Fruit fly (Drosophila melanogaster) whole organism, prepupa: Measurements from ENCODE around the gene Nct.

Experiments used
- Blimp-1 ChIP-seq: fragments of 200-800 bp; sonication (Bioruptor generic); optimal IDR thresholded peaks from 3 replicates; lab custom pipeline; 2017; ENCODE audit warnings: missing biosample characterization, missing genetic modification characterization, mild to moderate bottlenecking, moderate library complexity, missing genetic modification reagents
- CG10631 ChIP-seq: fragments of 200-800 bp; sonication (Bioruptor generic); optimal IDR thresholded peaks from 2 replicates; lab custom pipeline; 2016; ENCODE audit warnings: missing biosample characterization, missing genetic modification characterization
- CG10669 ChIP-seq: fragments of 200-800 bp; sonication (Bioruptor generic); optimal IDR thresholded peaks from 3 replicates; lab custom pipeline; 2018; ENCODE audit warnings: missing biosample characterization, mild to moderate bottlenecking, missing genetic modification characterization, moderate library complexity
- CG11294 ChIP-seq: fragments of 200-800 bp; sonication (Bioruptor generic); IDR thresholded peaks from 2 replicates; pipeline ENCODE4 v1.3.6; 2022; ENCODE audit warnings: missing biosample characterization, missing genetic modification characterization
- CG11762 ChIP-seq: fragments of 200-800 bp; sonication (Bioruptor generic); optimal IDR thresholded peaks from 3 replicates; lab custom pipeline; 2016; ENCODE audit warnings: missing biosample characterization, missing genetic modification characterization; ENCODE audit not compliant: insufficient read depth
- CG11902 ChIP-seq: fragments of 200-800 bp; sonication (Bioruptor generic); optimal IDR thresholded peaks from 3 replicates; lab custom pipeline; 2016; ENCODE audit warnings: missing biosample characterization, missing genetic modification characterization
- CG15336 ChIP-seq: fragments of 200-800 bp; sonication (Bioruptor generic); IDR thresholded peaks from 2 replicates; pipeline ENCODE4 v1.3.6; 2022; ENCODE audit warnings: missing biosample characterization, missing genetic modification characterization
- CG16779 ChIP-seq: fragments of 200-800 bp; sonication (Bioruptor generic); optimal IDR thresholded peaks from 3 replicates; lab custom pipeline; 2017; ENCODE audit warnings: missing biosample characterization, mild to moderate bottlenecking, missing genetic modification characterization
- CG3032 ChIP-seq: fragments of 200-800 bp; optimal IDR thresholded peaks from 2 replicates; lab custom pipeline; 2019; ENCODE audit warnings: missing biosample characterization, mild to moderate bottlenecking, missing genetic modification characterization, moderate library complexity
- CG32006 ChIP-seq: fragments of 200-800 bp; sonication (Bioruptor generic); optimal IDR thresholded peaks from 3 replicates; lab custom pipeline; 2017; ENCODE audit warnings: missing biosample characterization, mild to moderate bottlenecking, missing genetic modification characterization
- CG34406 ChIP-seq: fragments of 200-800 bp; sonication (Bioruptor generic); optimal IDR thresholded peaks from 3 replicates; lab custom pipeline; 2016; ENCODE audit warnings: missing biosample characterization, missing genetic modification characterization
- CG3919 ChIP-seq: fragments of 200-800 bp; sonication (Bioruptor generic); optimal IDR thresholded peaks from 3 replicates; lab custom pipeline; 2016; ENCODE audit warnings: missing biosample characterization, missing genetic modification characterization
- CG4318 ChIP-seq: fragments of 200-800 bp; sonication (Bioruptor generic); optimal IDR thresholded peaks from 3 replicates; lab custom pipeline; 2017; ENCODE audit warnings: missing biosample characterization, mild to moderate bottlenecking, missing genetic modification characterization
- CG6163 ChIP-seq: fragments of 200-800 bp; sonication (Bioruptor generic); IDR thresholded peaks from 3 replicates; pipeline ENCODE4 v1.3.6; 2022; ENCODE audit warnings: missing biosample characterization, missing genetic modification characterization
- CG6276 ChIP-seq: fragments of 200-800 bp; sonication (Bioruptor generic); optimal IDR thresholded peaks from 2 replicates; lab custom pipeline; 2017; ENCODE audit warnings: missing biosample characterization, mild to moderate bottlenecking, missing genetic modification characterization
- CG6792 ChIP-seq: fragments of 200-800 bp; sonication (Bioruptor generic); optimal IDR thresholded peaks from 3 replicates; lab custom pipeline; 2016; ENCODE audit warnings: missing biosample characterization, missing genetic modification characterization
- CG6854 ChIP-seq: fragments of 200-800 bp; sonication (Bioruptor generic); optimal IDR thresholded peaks from 2 replicates; lab custom pipeline; 2017; ENCODE audit warnings: missing biosample characterization, mild to moderate bottlenecking, missing genetic modification characterization
- CG7368 ChIP-seq: fragments of 200-800 bp; sonication (Bioruptor generic); optimal IDR thresholded peaks from 3 replicates; lab custom pipeline; 2016; ENCODE audit warnings: missing biosample characterization, missing genetic modification characterization
- CG8119 ChIP-seq: fragments of 200-800 bp; sonication (Bioruptor generic); IDR thresholded peaks from 3 replicates; pipeline ENCODE4 v1.3.6; 2022; ENCODE audit warnings: missing biosample characterization, missing genetic modification characterization
- CG8319 ChIP-seq: fragments of 200-800 bp; sonication (Bioruptor generic); optimal IDR thresholded peaks from 3 replicates; lab custom pipeline; 2016; ENCODE audit warnings: missing biosample characterization, missing genetic modification characterization
- CG8632 ChIP-seq: fragments of 200-800 bp; sonication (Bioruptor generic); optimal IDR thresholded peaks from 3 replicates; lab custom pipeline; 2016; ENCODE audit warnings: missing biosample characterization, missing genetic modification characterization
- Eip75B ChIP-seq: fragments of 200-800 bp; sonication (Bioruptor generic); optimal IDR thresholded peaks from 3 replicates; lab custom pipeline; 2016; ENCODE audit warnings: missing biosample characterization, missing genetic modification characterization
- Eip78C ChIP-seq: fragments of 200-800 bp; sonication (Bioruptor generic); peaks from one replicate; lab custom pipeline; 2016; ENCODE audit warnings: missing biosample characterization, missing genetic modification characterization
- Ets96B ChIP-seq: fragments of 200-800 bp; optimal IDR thresholded peaks from 2 replicates; lab custom pipeline; 2019; ENCODE audit warnings: missing biosample characterization, mild to moderate bottlenecking, missing genetic modification characterization, moderate library complexity
- Gug ChIP-seq: fragments of 200-800 bp; sonication (Bioruptor generic); IDR thresholded peaks from 2 replicates; pipeline ENCODE4 v1.3.6; 2022; ENCODE audit warnings: missing biosample characterization, missing genetic modification characterization
- Hr39 ChIP-seq: fragments of 200-800 bp; sonication (Bioruptor generic); optimal IDR thresholded peaks from 2 replicates; lab custom pipeline; 2016; ENCODE audit warnings: missing biosample characterization, missing genetic modification characterization
- Hr4 ChIP-seq: fragments of 200-800 bp; sonication (Bioruptor generic); optimal IDR thresholded peaks from 3 replicates; lab custom pipeline; 2016; ENCODE audit warnings: missing biosample characterization, missing genetic modification characterization
- Lpt ChIP-seq: fragments of 200-800 bp; sonication (Bioruptor generic); optimal IDR thresholded peaks from 3 replicates; lab custom pipeline; 2016; ENCODE audit warnings: missing biosample characterization, missing genetic modification characterization
- Met ChIP-seq: fragments of 200-800 bp; sonication (Bioruptor generic); optimal IDR thresholded peaks from 3 replicates; lab custom pipeline; 2016; ENCODE audit warnings: missing biosample characterization, missing genetic modification characterization
- OdsH ChIP-seq: fragments of 200-800 bp; sonication (Bioruptor generic); optimal IDR thresholded peaks from 3 replicates; lab custom pipeline; 2016; ENCODE audit warnings: missing biosample characterization, missing genetic modification characterization
- Sox102F ChIP-seq: fragments of 200-800 bp; sonication (Bioruptor generic); optimal IDR thresholded peaks from 2 replicates; lab custom pipeline; 2016; ENCODE audit warnings: missing biosample characterization, mild to moderate bottlenecking, missing genetic modification characterization
- Sox15 ChIP-seq: fragments of 200-800 bp; sonication (Bioruptor generic); optimal IDR thresholded peaks from 3 replicates; lab custom pipeline; 2016; ENCODE audit warnings: missing biosample characterization, missing genetic modification characterization
- achi ChIP-seq: fragments of 200-800 bp; sonication (Bioruptor generic); optimal IDR thresholded peaks from 3 replicates; lab custom pipeline; 2016; ENCODE audit warnings: missing biosample characterization, missing genetic modification characterization
- acj6 ChIP-seq: fragments of 200-800 bp; sonication (Bioruptor generic); optimal IDR thresholded peaks from 3 replicates; lab custom pipeline; 2016; ENCODE audit warnings: missing biosample characterization, missing genetic modification characterization
- cyc ChIP-seq: fragments of 200-800 bp; sonication (Bioruptor generic); optimal IDR thresholded peaks from 3 replicates; lab custom pipeline; 2016; ENCODE audit warnings: missing biosample characterization, missing genetic modification characterization
- dac ChIP-seq: fragments of 200-800 bp; sonication (Bioruptor generic); optimal IDR thresholded peaks from 2 replicates; lab custom pipeline; 2017; ENCODE audit warnings: missing biosample characterization, mild to moderate bottlenecking, missing genetic modification characterization
- dsx ChIP-seq: fragments of 200-800 bp; optimal IDR thresholded peaks from 3 replicates; lab custom pipeline; 2019; ENCODE audit warnings: missing biosample characterization, mild to moderate bottlenecking, missing genetic modification characterization, moderate library complexity; ENCODE audit not compliant: poor library complexity, severe bottlenecking
- eg ChIP-seq: fragments of 200-800 bp; sonication (Bioruptor generic); IDR thresholded peaks from 3 replicates; pipeline ENCODE4 v1.3.6; 2022; ENCODE audit warnings: missing biosample characterization, missing genetic modification characterization
- esn ChIP-seq: fragments of 200-800 bp; sonication (Bioruptor generic); optimal IDR thresholded peaks from 2 replicates; lab custom pipeline; 2016; ENCODE audit warnings: missing biosample characterization, mild to moderate bottlenecking, missing genetic modification characterization, moderate library complexity
- fd85E ChIP-seq: fragments of 200-800 bp; sonication (Bioruptor generic); optimal IDR thresholded peaks from 3 replicates; lab custom pipeline; 2016; ENCODE audit warnings: missing biosample characterization, missing genetic modification characterization
- fkh ChIP-seq: fragments of 200-800 bp; sonication (Bioruptor generic); optimal IDR thresholded peaks from 3 replicates; lab custom pipeline; 2017; ENCODE audit warnings: missing biosample characterization, mild to moderate bottlenecking, missing genetic modification characterization, moderate library complexity
- lz ChIP-seq: fragments of 200-800 bp; sonication (Bioruptor generic); optimal IDR thresholded peaks from 3 replicates; lab custom pipeline; 2016; ENCODE audit warnings: missing biosample characterization, missing genetic modification characterization
- net ChIP-seq: fragments of 200-800 bp; sonication (Bioruptor generic); optimal IDR thresholded peaks from 3 replicates; lab custom pipeline; 2016; ENCODE audit warnings: missing biosample characterization, missing genetic modification characterization
- pdm3 ChIP-seq: fragments of 200-800 bp; sonication (Bioruptor generic); optimal IDR thresholded peaks from 3 replicates; lab custom pipeline; 2016; ENCODE audit warnings: missing biosample characterization, missing genetic modification characterization
- salr ChIP-seq, 2 experiments: fragments of 200-800 bp; sonication (Bioruptor generic); optimal IDR thresholded peaks; 3 replicates each; lab custom pipeline; 2016 to 2018; ENCODE audit warnings: missing biosample characterization in 2 of 2, missing genetic modification characterization in 2 of 2, mild to moderate bottlenecking in 1 of 2
- spab ChIP-seq: fragments of 200-800 bp; sonication (Bioruptor generic); optimal IDR thresholded peaks from 2 replicates; lab custom pipeline; 2017; ENCODE audit warnings: missing biosample characterization, mild to moderate bottlenecking, missing genetic modification characterization, missing genetic modification reagents
- ss ChIP-seq, 2 experiments: fragments of 200-800 bp; sonication (Bioruptor generic); optimal IDR thresholded peaks; 2 replicates in 1 of 2; 3 replicates in 1 of 2; lab custom pipeline; 2017 to 2018; ENCODE audit warnings: mild to moderate bottlenecking in 2 of 2, missing biosample characterization in 2 of 2, missing genetic modification characterization in 2 of 2, moderate library complexity in 1 of 2
- svp ChIP-seq: fragments of 200-800 bp; sonication (Bioruptor generic); peaks from one replicate; lab custom pipeline; 2016; ENCODE audit warnings: missing biosample characterization, missing genetic modification characterization
- topi ChIP-seq: fragments of 200-800 bp; sonication (Bioruptor generic); optimal IDR thresholded peaks from 3 replicates; lab custom pipeline; 2016; ENCODE audit warnings: missing biosample characterization, missing genetic modification characterization
- vri ChIP-seq: fragments of 200-800 bp; sonication (Bioruptor generic); optimal IDR thresholded peaks from 3 replicates; lab custom pipeline; 2016; ENCODE audit warnings: missing biosample characterization, mild to moderate bottlenecking, missing genetic modification characterization

Gene Nct

dm6 chr3R:24886470-24886869, 35.1 kb downstream of the Nct start:
- TF ChIP-seq Lpt (GFP tag; lab: Kevin White, UChicago) (peak; percentile 33), CG10631 (no peak), svp (GFP tag; lab: Kevin White, UChicago) (peak; percentile 20), esn (GFP tag; lab: Kevin White, UChicago) (no peak), dac (GFP tag; lab: Kevin White, UChicago) (peak; percentile 13), Eip75B (GFP tag; lab: Kevin White, UChicago) (peak; percentile 34), CG3919 (GFP tag; lab: Kevin White, UChicago) (peak; percentile 46), OdsH (GFP tag; lab: Kevin White, UChicago) (peak; percentile 44), CG32006 (GFP tag; lab: Kevin White, UChicago) (peak; percentile 78), CG6854 (GFP tag; lab: Kevin White, UChicago) (no peak), topi (GFP tag; lab: Kevin White, UChicago) (no peak), lz (GFP tag; lab: Kevin White, UChicago) (no peak), achi (GFP tag; lab: Kevin White, UChicago) (peak; percentile 33), eg (0 out of 3 replicates have a peak, but pooled peaks have one; percentile 38), fd85E (no peak), CG34406 (peak; percentile 63), ss (GFP tag; optimal IDR thresholded peaks at IDR 0.05; lab: Kevin White, UChicago) (no peak), Hr4 (GFP tag; lab: Kevin White, UChicago) (peak; percentile 80), CG8632 (GFP tag; lab: Kevin White, UChicago) (peak; percentile 2), salr (GFP tag; optimal IDR thresholded peaks at IDR 0.05; lab: Kevin White, UChicago) (peak in 1 of 2 experiments; percentile 16), CG6276 (GFP tag; lab: Kevin White, UChicago) (peak; percentile 42), Sox15 (GFP tag; lab: Kevin White, UChicago) (peak; percentile 17), CG11902 (peak; percentile 30), CG3032 (no peak), CG11294 (no peak), Gug (GFP tag; lab: Robert Waterston, UW) (no peak), Eip78C (GFP tag; lab: Kevin White, UChicago) (peak; percentile 90), CG7368 (peak; percentile 25), CG11762 (GFP tag; lab: Kevin White, UChicago) (no peak), cyc (GFP tag; lab: Kevin White, UChicago) (no peak), CG8319 (GFP tag; lab: Kevin White, UChicago) (peak; percentile 1), CG6792 (peak; percentile 22), Sox102F (peak; percentile 20), CG15336 (GFP tag; lab: Robert Waterston, UW) (peak; percentile 68), Hr39 (GFP tag; lab: Kevin White, UChicago) (no peak), CG10669 (GFP tag; lab: Kevin White, UChicago) (no peak), net (GFP tag; lab: Kevin White, UChicago) (peak; percentile 39), CG16779 (no peak), Ets96B (tag; lab: Kevin White, UChicago) (no peak), fkh (GFP tag; lab: Kevin White, UChicago) (no peak), acj6 (no peak), spab (GFP tag; lab: Kevin White, UChicago) (no peak), dsx (GFP tag; lab: Kevin White, UChicago) (no peak), Met (GFP tag; lab: Kevin White, UChicago) (no peak), Blimp-1 (GFP tag; lab: Kevin White, UChicago) (peak; percentile 5), vri (GFP tag; lab: Kevin White, UChicago) (no peak), CG4318 (GFP tag; lab: Kevin White, UChicago) (peak; percentile 62), CG6163 (GFP tag; lab: Robert Waterston, UW) (peak; percentile 47; the same call in 1 of the 3 replicates), CG8119 (peak; percentile 41; the same call in 2 of the 3 replicates), pdm3 (peak; percentile 53)
